Worm (Caenorhabditis elegans) whole organism, L2 larva: Measurements from ENCODE around the gene flp-15.

Experiments used
- C34F6.9 ChIP-seq: fragments of 150-350 bp; optimal IDR thresholded peaks from 2 replicates; lab custom pipeline; 2014; ENCODE audit warnings: missing biosample characterization, missing genetic modification characterization
- F13H6.1 ChIP-seq: sonication (generic microtip); optimal IDR thresholded peaks from 2 replicates; lab custom pipeline; 2016; ENCODE audit warnings: missing genetic modification characterization, missing compliant biosample characterization
- R02D3.7 ChIP-seq: fragments of 150-350 bp; optimal IDR thresholded peaks from 2 replicates; lab custom pipeline; 2014; ENCODE audit warnings: missing biosample characterization, missing genetic modification characterization
- Y55F3AM.14 ChIP-seq: fragments of 200-800 bp; sonication (Bioruptor generic); optimal IDR thresholded peaks from 2 replicates; lab custom pipeline; 2018; ENCODE audit warnings: mild to moderate bottlenecking, missing genetic modification characterization, missing compliant biosample characterization
- ZK546.5 ChIP-seq: sonication (generic microtip); optimal IDR thresholded peaks from 2 replicates; lab custom pipeline; 2017; ENCODE audit warnings: missing biosample characterization, missing genetic modification characterization
- ama-1 ChIP-seq: fragments of 150-350 bp; optimal IDR thresholded peaks from 2 replicates; lab custom pipeline; 2018; ENCODE audit warnings: inconsistent platforms
- blmp-1 ChIP-seq: sonication (generic microtip); optimal IDR thresholded peaks from 2 replicates; lab custom pipeline; 2017; ENCODE audit warnings: missing genetic modification characterization, mild to moderate bottlenecking, missing compliant biosample characterization, antibody characterized with exemption, moderate library complexity; ENCODE audit not compliant: insufficient read depth
- ceh-16 ChIP-seq: fragments of 150-350 bp; optimal IDR thresholded peaks from 2 replicates; lab custom pipeline; 2014; ENCODE audit warnings: missing biosample characterization, missing genetic modification characterization
- ceh-82 ChIP-seq: fragments of 150-350 bp; optimal IDR thresholded peaks from 2 replicates; lab custom pipeline; 2014; ENCODE audit warnings: missing biosample characterization, missing genetic modification characterization
- crh-2 ChIP-seq: sonication (generic microtip); optimal IDR thresholded peaks from 2 replicates; lab custom pipeline; 2017; ENCODE audit warnings: missing biosample characterization, missing genetic modification characterization
- dmd-4 ChIP-seq: sonication (generic microtip); optimal IDR thresholded peaks from 2 replicates; lab custom pipeline; 2017; ENCODE audit warnings: missing biosample characterization, missing genetic modification characterization
- egl-27 ChIP-seq: sonication (generic microtip); optimal IDR thresholded peaks from 3 replicates; lab custom pipeline; 2017; ENCODE audit warnings: missing biosample characterization, missing genetic modification reagents, missing genetic modification characterization
- elt-1 ChIP-seq: fragments of 150-350 bp; optimal IDR thresholded peaks from 2 replicates; lab custom pipeline; 2014; ENCODE audit warnings: missing biosample characterization, missing genetic modification characterization
- elt-3 ChIP-seq: sonication (generic microtip); optimal IDR thresholded peaks from 2 replicates; lab custom pipeline; 2017; ENCODE audit warnings: missing biosample characterization, missing genetic modification characterization
- fos-1 ChIP-seq: fragments of 150-350 bp; optimal IDR thresholded peaks from 2 replicates; lab custom pipeline; 2014; ENCODE audit warnings: missing biosample characterization, missing genetic modification characterization
- gmeb-1 ChIP-seq: fragments of 150-350 bp; optimal IDR thresholded peaks from 2 replicates; lab custom pipeline; 2014; ENCODE audit warnings: missing biosample characterization, missing genetic modification characterization
- lin-11 ChIP-seq: fragments of 150-350 bp; sonication (generic microtip); optimal IDR thresholded peaks from 2 replicates; lab custom pipeline; 2014; ENCODE audit warnings: missing biosample characterization, missing genetic modification characterization, inconsistent platforms, mixed read lengths
- lin-13 ChIP-seq: fragments of 150-350 bp; optimal IDR thresholded peaks from 2 replicates; lab custom pipeline; 2014; ENCODE audit warnings: missing biosample characterization, missing genetic modification reagents, missing genetic modification characterization
- lin-39 ChIP-seq: fragments of 150-350 bp; optimal IDR thresholded peaks from 2 replicates; lab custom pipeline; 2014; ENCODE audit warnings: missing biosample characterization, missing genetic modification reagents, missing genetic modification characterization
- lsy-2 ChIP-seq, 2 experiments: fragments of 150-350 bp in 1 of 2; sonication (generic microtip) in 1 of 2; optimal IDR thresholded peaks; 2 replicates each; lab custom pipeline; 2014 to 2017; ENCODE audit warnings: missing biosample characterization in 2 of 2, missing genetic modification characterization in 2 of 2
- mdl-1 ChIP-seq, 2 experiments: fragments of 150-350 bp in 1 of 2; sonication (generic microtip) in 1 of 2; optimal IDR thresholded peaks; 2 replicates each; lab custom pipeline; 2017; ENCODE audit warnings: missing biosample characterization in 2 of 2, missing genetic modification characterization in 2 of 2
- nhr-10 ChIP-seq: sonication (generic microtip); optimal IDR thresholded peaks from 2 replicates; lab custom pipeline; 2017; ENCODE audit warnings: missing biosample characterization, missing genetic modification characterization
- nhr-12 ChIP-seq: fragments of 150-350 bp; optimal IDR thresholded peaks from 2 replicates; lab custom pipeline; 2014; ENCODE audit warnings: missing biosample characterization, missing genetic modification characterization
- nhr-129 ChIP-seq: fragments of 150-350 bp; optimal IDR thresholded peaks from 2 replicates; lab custom pipeline; 2014; ENCODE audit warnings: missing biosample characterization, missing genetic modification characterization
- nhr-21 ChIP-seq: fragments of 150-350 bp; optimal IDR thresholded peaks from 2 replicates; lab custom pipeline; 2014; ENCODE audit warnings: missing biosample characterization, missing genetic modification characterization
- nhr-23 ChIP-seq: fragments of 150-350 bp; optimal IDR thresholded peaks from 2 replicates; lab custom pipeline; 2014; ENCODE audit warnings: missing biosample characterization, missing genetic modification reagents, missing genetic modification characterization
- nhr-237 ChIP-seq: fragments of 150-350 bp; optimal IDR thresholded peaks from 2 replicates; lab custom pipeline; 2014; ENCODE audit warnings: missing biosample characterization, missing genetic modification characterization
- nhr-25 ChIP-seq: fragments of 150-350 bp; sonication (generic microtip); optimal IDR thresholded peaks from 3 replicates; lab custom pipeline; 2014; ENCODE audit warnings: missing biosample characterization, missing genetic modification characterization
- nhr-77 ChIP-seq: fragments of 150-350 bp; optimal IDR thresholded peaks from 2 replicates; lab custom pipeline; 2014; ENCODE audit warnings: missing biosample characterization, missing genetic modification characterization
- skn-1 ChIP-seq: sonication (generic microtip); optimal IDR thresholded peaks from 2 replicates; lab custom pipeline; 2017; ENCODE audit warnings: missing biosample characterization, missing genetic modification characterization
- sma-3 ChIP-seq: sonication (generic microtip); optimal IDR thresholded peaks from 2 replicates; lab custom pipeline; 2016; ENCODE audit warnings: missing genetic modification reagents, missing genetic modification characterization, missing compliant biosample characterization
- sma-9 ChIP-seq, 2 experiments: fragments of 150-350 bp in 1 of 2; sonication (generic microtip) in 1 of 2; optimal IDR thresholded peaks; 2 replicates each; lab custom pipeline; 2014 to 2016; ENCODE audit warnings: missing genetic modification characterization in 2 of 2, mild to moderate bottlenecking in 1 of 2, missing biosample characterization in 1 of 2, missing compliant biosample characterization in 1 of 2, missing genetic modification reagents in 1 of 2, moderate library complexity in 1 of 2
- snpc-4 ChIP-seq: fragments of 150-350 bp; optimal IDR thresholded peaks from 2 replicates; lab custom pipeline; 2014; ENCODE audit warnings: missing biosample characterization, missing genetic modification characterization
- unc-39 ChIP-seq: fragments of 150-350 bp; optimal IDR thresholded peaks from 2 replicates; lab custom pipeline; 2014; ENCODE audit warnings: missing biosample characterization, missing genetic modification characterization
- unc-55 ChIP-seq: fragments of 150-350 bp; sonication (generic microtip); optimal IDR thresholded peaks from 3 replicates; lab custom pipeline; 2014; ENCODE audit warnings: missing biosample characterization, missing genetic modification reagents, missing genetic modification characterization
- unc-62 ChIP-seq: fragments of 150-350 bp; optimal IDR thresholded peaks from 2 replicates; lab custom pipeline; 2014; ENCODE audit warnings: missing biosample characterization, missing genetic modification reagents, missing genetic modification characterization
- zag-1 ChIP-seq: fragments of 150-350 bp; optimal IDR thresholded peaks from 2 replicates; lab custom pipeline; 2014; ENCODE audit warnings: missing biosample characterization, missing genetic modification characterization
- ztf-1 ChIP-seq: fragments of 200-800 bp; sonication (Bioruptor generic); conservative IDR thresholded peaks from 2 replicates; pipeline ENCODE4 v1.3.6; 2022; ENCODE audit warnings: missing genetic modification characterization, missing compliant biosample characterization
- ztf-11 ChIP-seq: sonication (generic microtip); optimal IDR thresholded peaks from 2 replicates; lab custom pipeline; 2017; ENCODE audit warnings: missing biosample characterization, missing genetic modification characterization
- ztf-4 ChIP-seq: fragments of 150-350 bp; optimal IDR thresholded peaks from 2 replicates; lab custom pipeline; 2014; ENCODE audit warnings: missing biosample characterization, missing genetic modification characterization

Gene flp-15

ce11 chrIII:13697822-13698221, 30.2 kb upstream of the flp-15 start:
- TF ChIP-seq unc-55 (GFP tag; lab: Kevin White, UChicago) = peak; percentile 35
- TF ChIP-seq C34F6.9 (tag; lab: Kevin White, UChicago) = peak; percentile 13
- no peak for TF ChIP-seq elt-3 (tag; lab: Kevin White, UChicago)
- peak; percentile 74 for TF ChIP-seq F13H6.1
- TF ChIP-seq mdl-1 (tag; optimal IDR thresholded peaks at IDR 0.05; lab: Kevin White, UChicago) = peak in 1 of 2 experiments; percentile 30

ce11 chrIII:13695588-13695987, 27.9 kb upstream of the flp-15 start:
- peak; percentile 91 for TF ChIP-seq blmp-1 (tag; lab: Kevin White, UChicago)
- no peak for TF ChIP-seq mdl-1 (tag; optimal IDR thresholded peaks at IDR 0.05; lab: Kevin White, UChicago)

- TF ChIP-seq snpc-4 (tag; lab: Kevin White, UChicago) = no peak
- no peak for TF ChIP-seq ztf-4 (tag; lab: Kevin White, UChicago)
- TF ChIP-seq nhr-10 (tag; lab: Kevin White, UChicago) = no peak
- TF ChIP-seq ztf-1 = no peak
- no peak for TF ChIP-seq ceh-82 (tag; lab: Kevin White, UChicago)
- TF ChIP-seq nhr-25 (tag; lab: Kevin White, UChicago) = peak; percentile 55
- no peak for TF ChIP-seq skn-1 (tag; lab: Kevin White, UChicago)
- TF ChIP-seq nhr-237 (tag; lab: Kevin White, UChicago) = no peak
- TF ChIP-seq nhr-23 (tag; lab: Kevin White, UChicago) = no peak
- peak; percentile 30 for TF ChIP-seq blmp-1 (tag; lab: Kevin White, UChicago)
- TF ChIP-seq R02D3.7 = no peak
- TF ChIP-seq fos-1 = peak; percentile 81
- TF ChIP-seq nhr-21 (tag; lab: Kevin White, UChicago) = no peak
- no peak for TF ChIP-seq unc-39 (tag; lab: Kevin White, UChicago)
- peak; percentile 49 for TF ChIP-seq gmeb-1 (tag; lab: Kevin White, UChicago)
- TF ChIP-seq sma-9 (GFP tag; optimal IDR thresholded peaks at IDR 0.05; lab: Kevin White, UChicago) = peak; percentile 35
- TF ChIP-seq sma-9 (tag; optimal IDR thresholded peaks at IDR 0.05; lab: Kevin White, UChicago) = no peak
- no peak for TF ChIP-seq ZK546.5
- TF ChIP-seq lsy-2 (tag; optimal IDR thresholded peaks at IDR 0.05; lab: Kevin White, UChicago) = peak in 1 of 2 experiments; percentile 39
- peak; percentile 33 for TF ChIP-seq sma-3 (GFP tag; lab: Kevin White, UChicago)
- TF ChIP-seq ceh-16 (tag; lab: Kevin White, UChicago) = no peak
- TF ChIP-seq lin-13 (GFP tag; lab: Kevin White, UChicago) = no peak
- no peak for TF ChIP-seq nhr-12 (tag; lab: Kevin White, UChicago)
- TF ChIP-seq unc-62 = no peak
- TF ChIP-seq C34F6.9 (tag; lab: Kevin White, UChicago) = peak; percentile 26
- TF ChIP-seq lin-39 (tag; lab: Kevin White, UChicago) = no peak
- peak; percentile 64 for TF ChIP-seq F13H6.1
- no peak for TF ChIP-seq dmd-4 (tag; lab: Kevin White, UChicago)
- TF ChIP-seq crh-2 (tag; lab: Kevin White, UChicago) = peak; percentile 47
- no peak for TF ChIP-seq elt-3 (tag; lab: Kevin White, UChicago)
- TF ChIP-seq ama-1 = peak; percentile 71
- TF ChIP-seq elt-1 (tag; lab: Kevin White, UChicago) = no peak
- TF ChIP-seq nhr-129 = peak; percentile 62
Measured at ce11 chrIII:13694048-13694447, 26.4 kb upstream of the flp-15 start.

ce11 chrIII:13693187-13693586, 25.5 kb upstream of the flp-15 start:
- no peak for TF ChIP-seq nhr-23 (tag; lab: Kevin White, UChicago)
- TF ChIP-seq nhr-77 (tag; lab: Kevin White, UChicago) = no peak
- TF ChIP-seq sma-9 (GFP tag; optimal IDR thresholded peaks at IDR 0.05; lab: Kevin White, UChicago) = no peak
- no peak for TF ChIP-seq sma-9 (tag; optimal IDR thresholded peaks at IDR 0.05; lab: Kevin White, UChicago)
- TF ChIP-seq nhr-25 (tag; lab: Kevin White, UChicago) = no peak
- no peak for TF ChIP-seq crh-2 (tag; lab: Kevin White, UChicago)
- no peak for TF ChIP-seq fos-1
- no peak for TF ChIP-seq ztf-1
- TF ChIP-seq nhr-21 (tag; lab: Kevin White, UChicago) = no peak
- TF ChIP-seq gmeb-1 (tag; lab: Kevin White, UChicago) = no peak
- TF ChIP-seq egl-27 = no peak
- TF ChIP-seq R02D3.7 = no peak
- TF ChIP-seq ceh-16 (tag; lab: Kevin White, UChicago) = no peak
- TF ChIP-seq Y55F3AM.14 (GFP tag; lab: Kevin White, UChicago) = no peak
- TF ChIP-seq snpc-4 (tag; lab: Kevin White, UChicago) = no peak
- no peak for TF ChIP-seq zag-1 (tag; lab: Kevin White, UChicago)
- TF ChIP-seq ztf-11 (tag; lab: Kevin White, UChicago) = no peak
- no peak for TF ChIP-seq lin-11 (tag; lab: Kevin White, UChicago)
- TF ChIP-seq ceh-82 (tag; lab: Kevin White, UChicago) = no peak
- no peak for TF ChIP-seq unc-39 (tag; lab: Kevin White, UChicago)
- TF ChIP-seq elt-3 (tag; lab: Kevin White, UChicago) = no peak
